Worm (Caenorhabditis elegans) whole organism, L4 larva: ENCODE measurements around the gene ugt-15.

Experiments
- F26F4.8 ChIP-seq: fragments of 200-800 bp; sonication (Bioruptor generic); conservative IDR thresholded peaks from 2 replicates; pipeline ENCODE4 v1.3.6; 2022; ENCODE audit warnings: missing genetic modification characterization, missing compliant biosample characterization
- T26A8.4 ChIP-seq: fragments of 200-800 bp; sonication (Bioruptor generic); IDR thresholded peaks from 2 replicates; pipeline ENCODE4 v1.3.6; 2022; ENCODE audit warnings: missing genetic modification characterization, missing compliant biosample characterization
- ZK546.5 ChIP-seq, 2 experiments: sonication (generic microtip); optimal IDR thresholded peaks; 2 replicates each; lab custom pipeline; 2017; ENCODE audit warnings: missing biosample characterization in 2 of 2, missing genetic modification characterization in 2 of 2
- aha-1 ChIP-seq: fragments of 150-350 bp; peaks from one replicate; lab custom pipeline; 2014; ENCODE audit warnings: missing biosample characterization, missing genetic modification characterization
- arid-1 ChIP-seq: fragments of 200-800 bp; sonication (Bioruptor generic); conservative IDR thresholded peaks from 2 replicates; pipeline ENCODE4 v1.3.6; 2022; ENCODE audit warnings: missing genetic modification reagents, missing genetic modification characterization, missing compliant biosample characterization
- ceh-20 ChIP-seq: fragments of 200-800 bp; sonication (Bioruptor generic); IDR thresholded peaks from 2 replicates; pipeline ENCODE4 v1.3.6; 2022; ENCODE audit warnings: missing genetic modification reagents, missing genetic modification characterization, missing compliant biosample characterization
- ceh-32 ChIP-seq: sonication (generic microtip); optimal IDR thresholded peaks from 2 replicates; lab custom pipeline; 2016; ENCODE audit warnings: mild to moderate bottlenecking, missing genetic modification characterization, missing compliant biosample characterization; ENCODE audit not compliant: poor library complexity
- ceh-62 ChIP-seq: sonication (generic microtip); optimal IDR thresholded peaks from 2 replicates; lab custom pipeline; 2017; ENCODE audit warnings: missing biosample characterization, missing genetic modification characterization
- ceh-82 ChIP-seq: sonication (generic microtip); optimal IDR thresholded peaks from 2 replicates; lab custom pipeline; 2017; ENCODE audit warnings: missing biosample characterization, missing genetic modification characterization
- cey-2 ChIP-seq: sonication (generic microtip); optimal IDR thresholded peaks from 3 replicates; lab custom pipeline; 2017; ENCODE audit warnings: missing genetic modification characterization, mild to moderate bottlenecking, missing compliant biosample characterization, antibody characterized with exemption, borderline replicate concordance; ENCODE audit not compliant: insufficient read depth
- daf-19 ChIP-seq: fragments of 200-800 bp; sonication (Bioruptor generic); conservative IDR thresholded peaks from 2 replicates; pipeline ENCODE4 v1.3.6; 2022; ENCODE audit warnings: missing genetic modification characterization, missing compliant biosample characterization
- dpl-1 ChIP-seq: fragments of 150-350 bp; optimal IDR thresholded peaks from 2 replicates; lab custom pipeline; 2014; ENCODE audit warnings: missing biosample characterization, missing genetic modification reagents, missing genetic modification characterization
- egl-27 ChIP-seq: sonication (generic microtip); optimal IDR thresholded peaks from 3 replicates; lab custom pipeline; 2017; ENCODE audit warnings: missing biosample characterization, missing genetic modification reagents, missing genetic modification characterization
- egl-43 ChIP-seq: fragments of 200-800 bp; sonication (Bioruptor generic); IDR thresholded peaks from 2 replicates; pipeline ENCODE4 v1.3.6; 2022; ENCODE audit warnings: missing genetic modification reagents, missing genetic modification characterization, missing compliant biosample characterization
- hif-1 ChIP-seq, 2 experiments: sonication (generic microtip); optimal IDR thresholded peaks; 2 replicates each; lab custom pipeline; 2016 to 2017; ENCODE audit warnings: missing compliant biosample characterization in 2 of 2, missing genetic modification characterization in 2 of 2, missing genetic modification reagents in 2 of 2, missing genotype in 2 of 2, mild to moderate bottlenecking in 1 of 2
- hlh-30 ChIP-seq: sonication (generic microtip); optimal IDR thresholded peaks from 2 replicates; lab custom pipeline; 2017; ENCODE audit warnings: antibody characterized with exemption, mild to moderate bottlenecking, missing genetic modification characterization, missing compliant biosample characterization; ENCODE audit not compliant: insufficient read depth
- lim-7 ChIP-seq: fragments of 200-800 bp; sonication (Bioruptor generic); IDR thresholded peaks from 2 replicates; pipeline ENCODE4 v1.3.6; 2022; ENCODE audit warnings: missing genetic modification characterization, missing compliant biosample characterization
- lin-1 ChIP-seq: fragments of 200-800 bp; sonication (Bioruptor generic); IDR thresholded peaks from 2 replicates; pipeline ENCODE4 v1.3.6; 2022; ENCODE audit warnings: missing genetic modification reagents, missing genetic modification characterization, missing compliant biosample characterization
- lin-15B ChIP-seq: fragments of 150-350 bp; sonication (generic microtip); optimal IDR thresholded peaks from 3 replicates; lab custom pipeline; 2014; ENCODE audit warnings: missing biosample characterization, missing genetic modification characterization
- lin-38 ChIP-seq: fragments of 200-800 bp; sonication (Bioruptor generic); IDR thresholded peaks from 2 replicates; pipeline ENCODE4 v1.3.6; 2022; ENCODE audit warnings: missing genetic modification reagents, missing genetic modification characterization, missing compliant biosample characterization
- lir-3 ChIP-seq: sonication (generic microtip); optimal IDR thresholded peaks from 2 replicates; lab custom pipeline; 2016; ENCODE audit warnings: mild to moderate bottlenecking, missing genetic modification characterization, missing compliant biosample characterization
- mdl-1 ChIP-seq, 2 experiments: fragments of 150-350 bp in 1 of 2; sonication (generic microtip) in 1 of 2; optimal IDR thresholded peaks; 2 replicates each; lab custom pipeline; 2014 to 2017; ENCODE audit warnings: missing biosample characterization in 2 of 2, missing genetic modification characterization in 2 of 2
- mxl-3 ChIP-seq: fragments of 200-800 bp; sonication (Bioruptor generic); optimal IDR thresholded peaks from 2 replicates; lab custom pipeline; 2018; ENCODE audit warnings: mild to moderate bottlenecking, missing genetic modification characterization, missing compliant biosample characterization
- nhr-102 ChIP-seq: sonication (generic microtip); optimal IDR thresholded peaks from 2 replicates; lab custom pipeline; 2016; ENCODE audit warnings: mild to moderate bottlenecking, missing genetic modification characterization, moderate library complexity, missing compliant biosample characterization
- nhr-28 ChIP-seq: fragments of 150-350 bp; optimal IDR thresholded peaks from 2 replicates; lab custom pipeline; 2014; ENCODE audit warnings: missing biosample characterization, missing genetic modification characterization
- nhr-48 ChIP-seq: sonication (generic microtip); optimal IDR thresholded peaks from 2 replicates; lab custom pipeline; 2016; ENCODE audit warnings: mild to moderate bottlenecking, missing genetic modification characterization, missing compliant biosample characterization
- nhr-6 ChIP-seq: fragments of 150-350 bp; optimal IDR thresholded peaks from 2 replicates; lab custom pipeline; 2014; ENCODE audit warnings: missing biosample characterization, missing genetic modification characterization
- php-3 ChIP-seq: fragments of 200-800 bp; sonication (Bioruptor generic); IDR thresholded peaks from 2 replicates; pipeline ENCODE4 v1.3.6; 2022; ENCODE audit warnings: missing genetic modification reagents, missing genetic modification characterization, missing compliant biosample characterization
- pqm-1 ChIP-seq: sonication (generic microtip); optimal IDR thresholded peaks from 2 replicates; lab custom pipeline; 2017; ENCODE audit warnings: missing biosample characterization, missing genetic modification characterization
- sdz-12 ChIP-seq: fragments of 200-800 bp; sonication (Bioruptor generic); optimal IDR thresholded peaks from 2 replicates; lab custom pipeline; 2018; ENCODE audit warnings: mild to moderate bottlenecking, missing genetic modification characterization, missing compliant biosample characterization
- snpc-4 ChIP-seq: fragments of 150-350 bp; optimal IDR thresholded peaks from 2 replicates; lab custom pipeline; 2014; ENCODE audit warnings: missing biosample characterization, missing genetic modification characterization
- tra-1 ChIP-seq: fragments of 200-800 bp; sonication (Bioruptor generic); IDR thresholded peaks from 2 replicates; pipeline ENCODE4 v1.3.6; 2022; ENCODE audit warnings: missing genetic modification reagents, missing genetic modification characterization, missing compliant biosample characterization
- unc-130 ChIP-seq: sonication (generic microtip); optimal IDR thresholded peaks from 2 replicates; lab custom pipeline; 2016; ENCODE audit warnings: missing genetic modification reagents, missing genetic modification characterization, missing compliant biosample characterization
- unc-62 ChIP-seq, 3 experiments: fragments of 150-350 bp in 1 of 3; sonication (generic microtip); optimal IDR thresholded peaks in 2 of 3; peaks in 1 of 3; 1 replicate in 1 of 3; 2 replicates in 2 of 3; lab custom pipeline; 2014 to 2017; ENCODE audit warnings: missing biosample characterization in 3 of 3, missing genetic modification characterization in 3 of 3, missing genetic modification reagents in 3 of 3, missing genotype in 1 of 3
- zfp-2 ChIP-seq: sonication (generic microtip); optimal IDR thresholded peaks from 2 replicates; lab custom pipeline; 2016; ENCODE audit warnings: mild to moderate bottlenecking, missing genetic modification characterization, missing compliant biosample characterization
- zip-2 ChIP-seq: fragments of 150-350 bp; optimal IDR thresholded peaks from 2 replicates; lab custom pipeline; 2014; ENCODE audit warnings: missing biosample characterization, missing genetic modification characterization

The ugt-15 gene

DNA sequence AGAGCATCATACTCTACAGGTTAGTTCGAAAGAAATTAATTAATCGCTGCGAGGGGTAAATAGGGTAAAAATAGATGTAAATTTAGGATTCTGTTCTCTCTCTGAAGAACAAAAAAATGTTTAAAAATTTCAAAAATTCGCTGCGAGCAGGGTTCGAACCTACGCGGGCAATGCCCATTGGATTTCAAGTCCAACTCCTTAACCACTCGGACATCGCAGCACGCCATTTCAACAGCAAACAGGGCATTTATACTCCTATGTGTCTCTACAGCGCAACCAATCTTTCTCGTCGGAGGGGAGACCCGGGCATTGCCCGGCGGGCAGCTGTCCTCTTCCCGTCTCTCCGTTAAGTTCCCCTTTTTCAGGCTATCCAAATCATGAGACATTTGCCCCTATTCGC lies 47.1 kb upstream of the ugt-15 start (continued):
- TF ChIP-seq lin-1 (GFP tag; lab: Robert Waterston, UW), result peak; percentile 86
- peak; percentile 84 for TF ChIP-seq tra-1 (GFP tag; lab: Robert Waterston, UW)
- peak; percentile 55; the same call in 1 of the 2 replicates for TF ChIP-seq php-3 (GFP tag; lab: Robert Waterston, UW)
- peak; percentile 28 for TF ChIP-seq zfp-2 (tag; lab: Kevin White, UChicago)
- peak in 1 of 2 experiments; percentile 43 for TF ChIP-seq hif-1 (tag; optimal IDR thresholded peaks at IDR 0.05; lab: Kevin White, UChicago)
- peak; percentile 97 for TF ChIP-seq lim-7 (GFP tag; lab: Robert Waterston, UW)

DNA sequence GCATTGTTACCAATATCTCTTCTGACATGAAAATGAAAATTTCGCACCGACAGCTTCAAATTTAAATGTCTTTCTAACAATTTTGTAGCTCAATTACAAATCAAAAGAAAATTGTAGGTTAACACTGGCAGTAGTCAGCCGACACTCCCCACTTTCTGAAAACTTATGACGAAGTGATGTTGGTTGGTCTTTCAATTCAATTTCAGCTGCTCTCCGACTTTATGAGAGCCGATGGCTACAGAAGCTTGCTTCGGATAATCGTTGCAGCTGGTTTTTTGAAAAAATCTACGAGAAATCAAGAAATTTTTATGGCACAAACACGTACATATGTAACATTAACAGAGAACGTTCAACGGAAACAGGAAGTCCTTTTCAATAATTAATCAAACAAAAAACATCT lies 42.5 kb upstream of the ugt-15 start, which contains the start of gene sre-20:
sre-20 (minus strand) TSS at position 101 of the 400 bp plus-strand sequence.
- no peak for TF ChIP-seq aha-1 (tag; lab: Kevin White, UChicago)
- no peak for TF ChIP-seq snpc-4
- no peak for TF ChIP-seq unc-62 (GFP tag; optimal IDR thresholded peaks at IDR 0.05 in 1 of 2; lab: Kevin White, UChicago)
- no peak for TF ChIP-seq unc-62 (tag; optimal IDR thresholded peaks at IDR 0.05; lab: Kevin White, UChicago)
- no peak for TF ChIP-seq nhr-28 (tag; lab: Kevin White, UChicago)
- TF ChIP-seq mdl-1 (tag; optimal IDR thresholded peaks at IDR 0.05; lab: Kevin White, UChicago), result no peak
- TF ChIP-seq mxl-3 (GFP tag; lab: Kevin White, UChicago), result no peak
- no peak for TF ChIP-seq unc-130 (GFP tag; lab: Kevin White, UChicago)
- TF ChIP-seq nhr-102 (tag; lab: Kevin White, UChicago), result no peak
- TF ChIP-seq ZK546.5 (tag; optimal IDR thresholded peaks at IDR 0.05; lab: Kevin White, UChicago), result no peak
- TF ChIP-seq T26A8.4 (GFP tag; lab: Robert Waterston, UW), result no peak
- TF ChIP-seq lir-3, result no peak
- TF ChIP-seq, all 104 proteins: peak for 0

DNA sequence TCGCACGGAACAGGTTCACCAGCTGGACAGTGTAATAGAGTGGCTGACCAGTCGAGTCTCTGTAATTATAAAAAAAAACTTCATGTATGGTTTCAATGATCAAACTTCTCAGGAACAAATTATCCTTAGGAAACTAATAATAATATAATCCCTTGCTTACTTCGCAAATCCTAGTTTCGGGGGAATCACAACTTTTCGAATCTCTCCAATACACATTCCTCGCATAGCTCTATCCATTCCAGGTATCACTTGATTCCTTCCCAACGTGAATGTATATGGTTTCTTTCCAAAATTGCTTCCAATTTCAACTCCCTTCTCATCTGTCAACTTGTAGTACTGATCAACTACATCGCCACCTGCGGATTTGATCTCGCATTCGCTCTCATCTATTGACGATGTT lies 41.0 kb upstream of the ugt-15 start:
- TF ChIP-seq ceh-82 (tag; lab: Kevin White, UChicago) (no peak), hlh-30 (tag; lab: Kevin White, UChicago) (no peak), cey-2 (tag; lab: Kevin White, UChicago) (no peak), mdl-1 (tag; optimal IDR thresholded peaks at IDR 0.05; lab: Kevin White, UChicago) (no peak), ceh-20 (GFP tag; lab: Robert Waterston, UW) (no peak), ceh-62 (tag; lab: Kevin White, UChicago) (no peak), zip-2 (tag; lab: Kevin White, UChicago) (no peak), lin-38 (GFP tag; lab: Robert Waterston, UW) (no peak), F26F4.8 (GFP tag; lab: Robert Waterston, UW) (no peak), dpl-1 (GFP tag; lab: Kevin White, UChicago) (no peak), aha-1 (tag; lab: Kevin White, UChicago) (no peak), ceh-32 (tag; lab: Kevin White, UChicago) (no peak)

DNA sequence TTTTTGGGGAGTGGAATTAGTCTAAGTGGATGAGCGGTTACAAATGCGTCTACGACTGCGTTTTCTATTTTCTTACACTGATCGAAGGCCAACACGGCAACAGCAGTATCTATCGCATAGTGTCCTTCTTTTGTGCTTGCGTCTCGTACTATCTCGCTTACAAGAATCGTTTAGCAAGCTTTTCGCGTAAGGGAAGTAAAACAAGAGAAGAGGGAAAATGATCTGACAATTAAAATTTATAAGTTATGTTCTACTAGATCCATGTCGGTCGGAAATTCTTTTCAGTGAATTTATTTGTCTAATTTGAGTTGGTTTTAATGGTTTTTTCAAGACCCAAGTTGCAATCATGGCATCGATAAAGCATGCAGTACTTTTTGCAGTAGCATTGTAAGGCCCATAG lies 40.3 kb upstream of the ugt-15 start, which contains the start of gene fkb-4:
fkb-4 (minus strand) TSS at position 101 of the 400 bp plus-strand sequence.
- TF ChIP-seq daf-19 (no peak), sdz-12 (no peak), egl-43 (GFP tag; lab: Robert Waterston, UW) (no peak), lin-15B (tag; lab: Kevin White, UChicago) (no peak), pqm-1 (tag; lab: Kevin White, UChicago) (no peak), nhr-6 (no peak), egl-27 (no peak), arid-1 (GFP tag; lab: Robert Waterston, UW) (no peak), nhr-48 (no peak)
- TF ChIP-seq, all 104 proteins: peak for 0
